Fruit fly (Drosophila melanogaster): ENCODE results near the gene CG31661.

Gene CG31661

dm6 chr2L:1493770-1494169 lies 3.3 kb upstream of the CG31661 start, which contains the start of gene CG33128:
CG33128 (plus strand) TSS chr2L:1494070.
- TF ChIP-seq CG1620 (GFP tag; optimal IDR thresholded peaks at IDR 0.05) (no peak), CG7045 (GFP tag; optimal IDR thresholded peaks at IDR 0.05) (no peak), pad (GFP tag; optimal IDR thresholded peaks at IDR 0.05) (no peak), CG7101 (tag; optimal IDR thresholded peaks at IDR 0.05) (no peak), cnc (optimal IDR thresholded peaks at IDR 0.05) (no peak), CG33017 (tag; optimal IDR thresholded peaks at IDR 0.05) (no peak), tj (GFP tag; optimal IDR thresholded peaks at IDR 0.05) (no peak), CG11617 (GFP tag; optimal IDR thresholded peaks at IDR 0.05) (no peak), Crg-1 (GFP tag; optimal IDR thresholded peaks at IDR 0.05) (no peak), cic (GFP tag; optimal IDR thresholded peaks at IDR 0.05) (no peak), ovo (GFP tag; optimal IDR thresholded peaks at IDR 0.05) (no peak), Mnt (GFP tag; optimal IDR thresholded peaks at IDR 0.05) (no peak), CG12768 (GFP tag; optimal IDR thresholded peaks at IDR 0.05) (no peak), bab1 (GFP tag; optimal IDR thresholded peaks at IDR 0.05) (no peak), Hr96 (GFP tag; optimal IDR thresholded peaks at IDR 0.05) (no peak)

dm6 chr2L:1495160-1495559 lies 1.9 kb upstream of the CG31661 start, which contains the start of gene CG31926:
CG31926 (plus strand) TSS chr2L:1495460.
- no peak for TF ChIP-seq CG7045 (GFP tag; optimal IDR thresholded peaks at IDR 0.05)
- TF ChIP-seq CG7101 (tag; optimal IDR thresholded peaks at IDR 0.05): no peak
- no peak for TF ChIP-seq Clk (GFP tag; optimal IDR thresholded peaks at IDR 0.05)
- no peak for TF ChIP-seq tj (GFP tag; optimal IDR thresholded peaks at IDR 0.05)
- no peak for TF ChIP-seq ovo (GFP tag; optimal IDR thresholded peaks at IDR 0.05)
- no peak for TF ChIP-seq cic (GFP tag; optimal IDR thresholded peaks at IDR 0.05)
- TF ChIP-seq CG14711 (tag; optimal IDR thresholded peaks at IDR 0.05): no peak
- TF ChIP-seq CG11617 (GFP tag; optimal IDR thresholded peaks at IDR 0.05): no peak
- TF ChIP-seq bab1 (GFP tag; optimal IDR thresholded peaks at IDR 0.05): no peak
- no peak for TF ChIP-seq Mnt (GFP tag; optimal IDR thresholded peaks at IDR 0.05)
- no peak for TF ChIP-seq CG1620 (GFP tag; optimal IDR thresholded peaks at IDR 0.05)
- no peak for TF ChIP-seq cnc (optimal IDR thresholded peaks at IDR 0.05)
- no peak for TF ChIP-seq CG5204 (GFP tag; optimal IDR thresholded peaks at IDR 0.05)
- TF ChIP-seq pad (GFP tag; optimal IDR thresholded peaks at IDR 0.05): no peak
- TF ChIP-seq CG33017 (tag; optimal IDR thresholded peaks at IDR 0.05): no peak
- TF ChIP-seq Crg-1 (GFP tag; optimal IDR thresholded peaks at IDR 0.05): no peak
- TF ChIP-seq Hr96 (GFP tag; optimal IDR thresholded peaks at IDR 0.05): no peak
- TF ChIP-seq kay (GFP tag; ENCODE audit: borderline replicate concordance): no peak
- no peak for TF ChIP-seq CG12768 (GFP tag; optimal IDR thresholded peaks at IDR 0.05)
- no peak for TF ChIP-seq toe (GFP tag; optimal IDR thresholded peaks at IDR 0.05)

DNA sequence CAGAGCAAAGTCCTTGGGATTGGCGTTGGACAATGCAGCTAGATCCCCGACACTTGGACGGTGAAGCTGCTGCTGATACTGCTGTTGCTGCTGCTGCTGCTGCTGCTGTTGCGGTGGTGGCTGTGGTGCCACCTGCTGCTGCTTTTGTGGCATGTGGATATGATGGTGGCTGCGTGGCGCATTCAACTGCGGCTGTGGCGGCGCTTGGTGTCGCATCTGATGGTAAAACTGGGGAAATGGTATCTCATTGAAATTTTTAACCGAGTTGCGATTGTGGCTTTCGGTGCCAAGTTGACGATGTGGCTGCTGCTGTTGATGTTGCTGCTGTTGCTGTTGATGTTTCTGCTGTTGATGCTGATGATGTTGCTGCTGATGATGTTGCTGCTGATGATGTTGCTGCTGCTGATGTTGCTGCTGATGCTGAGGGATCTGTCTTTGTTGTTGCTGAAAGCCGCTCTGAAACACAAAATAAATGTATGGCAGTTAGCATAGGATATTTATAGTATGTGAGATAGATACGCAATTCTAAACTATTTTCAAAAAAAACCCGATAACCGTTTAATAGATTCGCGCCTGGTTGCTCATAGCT lies 2.0 kb downstream of the CG31661 start:
- TF ChIP-seq toe (GFP tag; optimal IDR thresholded peaks at IDR 0.05) (no peak), cnc (optimal IDR thresholded peaks at IDR 0.05) (no peak), tj (GFP tag; optimal IDR thresholded peaks at IDR 0.05) (no peak), CG7101 (tag; optimal IDR thresholded peaks at IDR 0.05) (no peak), cic (GFP tag; optimal IDR thresholded peaks at IDR 0.05) (no peak), ovo (GFP tag; optimal IDR thresholded peaks at IDR 0.05) (no peak), CG33017 (tag; optimal IDR thresholded peaks at IDR 0.05) (no peak), CG5204 (GFP tag; optimal IDR thresholded peaks at IDR 0.05) (no peak), CG7045 (GFP tag; optimal IDR thresholded peaks at IDR 0.05) (no peak), pad (GFP tag; optimal IDR thresholded peaks at IDR 0.05) (no peak), CG14711 (tag; optimal IDR thresholded peaks at IDR 0.05) (no peak), kay (GFP tag; ENCODE audit: borderline replicate concordance) (no peak), CG12768 (GFP tag; optimal IDR thresholded peaks at IDR 0.05) (no peak), Mnt (GFP tag; optimal IDR thresholded peaks at IDR 0.05) (no peak)

DNA sequence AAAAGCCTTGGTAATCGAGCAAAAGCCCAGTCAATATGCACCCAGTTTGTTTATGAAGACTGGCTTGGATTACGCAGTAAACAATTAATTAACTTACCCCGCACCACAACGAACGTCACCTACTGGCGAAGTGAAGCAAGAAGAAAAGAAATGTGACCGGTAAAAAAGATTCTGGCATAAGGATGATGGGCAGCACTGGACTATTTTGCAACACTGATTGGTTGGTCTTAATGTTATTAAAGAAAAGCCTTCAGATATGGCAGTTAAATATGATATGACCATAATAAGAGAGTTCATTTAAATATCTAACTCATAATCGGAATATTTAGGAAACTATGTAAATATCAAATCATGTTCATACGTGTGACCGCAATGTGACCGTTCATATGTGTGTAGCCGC lies 3.3 kb downstream of the CG31661 start, which contains the start of gene CG18131:
Gene CG18131 (minus strand): TSS at position 297 of the 400 bp plus-strand sequence.
- TF ChIP-seq cnc (optimal IDR thresholded peaks at IDR 0.05) (no peak), Hr96 (GFP tag; optimal IDR thresholded peaks at IDR 0.05) (no peak), CG14711 (tag; optimal IDR thresholded peaks at IDR 0.05) (no peak), Mnt (GFP tag; optimal IDR thresholded peaks at IDR 0.05) (no peak), bab1 (GFP tag; optimal IDR thresholded peaks at IDR 0.05) (no peak)

DNA sequence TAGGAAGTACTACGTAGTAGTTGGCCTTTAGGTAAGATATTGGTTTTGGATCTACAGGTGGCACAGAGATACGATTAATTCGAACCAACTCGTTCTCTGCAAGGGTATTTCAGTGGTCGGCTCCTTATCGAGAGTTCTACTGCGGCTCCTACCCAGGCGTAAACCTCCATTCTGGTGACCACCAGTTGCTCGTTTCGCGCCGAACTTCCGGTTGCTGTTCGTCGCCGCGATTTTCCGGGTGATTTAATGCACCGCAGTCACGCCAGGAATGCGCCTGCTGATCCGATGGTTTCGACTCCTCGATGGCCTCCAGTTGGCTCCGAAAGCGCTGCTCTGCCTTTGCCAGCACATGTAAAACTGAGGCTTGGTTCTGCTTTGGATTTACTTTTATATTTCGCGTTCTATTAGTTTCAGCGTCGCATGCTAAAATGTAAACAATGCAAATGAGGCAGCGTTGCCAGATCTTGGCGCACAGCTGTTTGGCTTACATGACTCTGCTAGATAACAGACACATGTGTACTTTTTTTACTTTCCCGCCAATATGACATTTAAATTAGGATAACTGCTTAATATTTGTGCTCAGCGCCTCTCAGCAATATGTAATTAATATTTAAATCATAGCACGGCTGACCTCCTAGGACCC lies 5.5 kb downstream of the CG31661 start, which contains the start of gene CG7420:
Gene CG7420 (minus strand): TSS at position 446 of the 643 bp plus-strand sequence.
- TF ChIP-seq bab1 (GFP tag; optimal IDR thresholded peaks at IDR 0.05) (peak; percentile 2), Mnt (GFP tag; optimal IDR thresholded peaks at IDR 0.05) (peak; percentile 17), tj (GFP tag; optimal IDR thresholded peaks at IDR 0.05) (no peak)

dm6 chr2L:1504288-1504687 lies 7.2 kb downstream of the CG31661 start:
- TF ChIP-seq CG1620 (GFP tag; optimal IDR thresholded peaks at IDR 0.05) (no peak), kay (GFP tag; ENCODE audit: borderline replicate concordance) (no peak), CG12768 (GFP tag; optimal IDR thresholded peaks at IDR 0.05) (no peak), CG7045 (GFP tag; optimal IDR thresholded peaks at IDR 0.05) (no peak), cic (GFP tag; optimal IDR thresholded peaks at IDR 0.05) (no peak), pad (GFP tag; optimal IDR thresholded peaks at IDR 0.05) (no peak), Hr96 (GFP tag; optimal IDR thresholded peaks at IDR 0.05) (no peak), CG14711 (tag; optimal IDR thresholded peaks at IDR 0.05) (no peak), Crg-1 (GFP tag; optimal IDR thresholded peaks at IDR 0.05) (no peak), CG5204 (GFP tag; optimal IDR thresholded peaks at IDR 0.05) (no peak), tj (GFP tag; optimal IDR thresholded peaks at IDR 0.05) (no peak), cnc (optimal IDR thresholded peaks at IDR 0.05) (no peak), CG7101 (tag; optimal IDR thresholded peaks at IDR 0.05) (no peak), ovo (GFP tag; optimal IDR thresholded peaks at IDR 0.05) (no peak), Mnt (GFP tag; optimal IDR thresholded peaks at IDR 0.05) (no peak), CG11617 (GFP tag; optimal IDR thresholded peaks at IDR 0.05) (no peak)
